Fruit fly (Drosophila melanogaster): ENCODE results near the gene primo-2.

DNA sequence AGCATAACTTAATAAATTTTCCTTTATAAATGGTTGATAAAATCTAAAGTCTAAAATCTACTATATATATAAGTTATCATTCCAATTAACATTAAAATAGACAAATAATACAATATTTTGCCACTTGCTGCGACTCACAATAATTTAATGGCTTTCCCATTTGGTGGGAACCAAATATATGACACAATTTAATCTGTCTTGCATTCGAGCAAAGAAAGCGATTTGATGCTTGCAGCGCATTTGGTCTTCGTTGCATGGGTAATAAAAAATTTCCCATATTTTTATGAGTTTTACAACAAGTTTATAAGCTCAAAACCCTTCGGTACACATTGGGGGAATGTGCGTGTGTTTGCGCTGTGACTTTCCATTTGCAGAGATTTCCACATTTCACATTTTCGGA is 15.2 kb upstream of the primo-2 start:
- TF ChIP-seq HLH106 (tag; optimal IDR thresholded peaks at IDR 0.05) = no peak
- TF ChIP-seq CG9705 (GFP tag; optimal IDR thresholded peaks at IDR 0.05) = no peak
